Fruit fly (Drosophila melanogaster): ENCODE measurements around the gene CG2186.
A peak's percentile ranks its signal among the peaks of the same experiment; 100 is the strongest.

CG2186 gene

DNA sequence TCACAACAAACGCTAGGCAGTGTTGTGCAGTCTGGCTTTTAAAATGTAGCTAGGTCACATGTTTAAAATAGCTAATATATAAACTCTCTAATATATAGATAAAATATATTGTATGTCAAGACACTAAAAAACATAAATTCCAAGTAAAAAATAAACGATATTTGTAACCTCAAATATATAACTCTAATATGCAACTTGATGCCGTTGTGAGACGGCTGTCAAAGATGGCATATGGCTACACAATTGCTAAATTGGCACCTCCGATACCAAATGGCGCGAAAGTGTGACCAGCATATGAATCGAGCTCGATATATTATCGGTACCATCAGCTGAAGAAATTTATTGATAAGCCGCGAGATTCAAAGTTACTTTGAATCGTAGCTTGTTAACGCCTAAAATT is 41.8 kb downstream of the CG2186 start, which contains the start of gene CG1582 (continued):
- TF ChIP-seq grau (tag; optimal IDR thresholded peaks at IDR 0.05) (peak; percentile 50), Doc2 (GFP tag; IDR thresholded peaks at IDR 0.05) (no peak), amos (GFP tag; IDR thresholded peaks at IDR 0.05; ENCODE audit: partially characterized antibody) (peak; percentile 34; the same call in 1 of the 2 replicates), CG1233 (GFP tag; optimal IDR thresholded peaks at IDR 0.05) (no peak), Jarid2 (GFP tag; optimal IDR thresholded peaks at IDR 0.05) (no peak), eyg (GFP tag; optimal IDR thresholded peaks at IDR 0.05) (no peak), phol (tag; optimal IDR thresholded peaks at IDR 0.05) (peak; percentile 76), ssp (GFP tag; IDR thresholded peaks at IDR 0.05) (no peak), CG10979 (tag; optimal IDR thresholded peaks at IDR 0.05) (peak; percentile 16), CG9817 (tag; optimal IDR thresholded peaks at IDR 0.05) (peak; percentile 6), CG1024 (GFP tag; IDR thresholded peaks at IDR 0.05) (no peak), zen (tag; optimal IDR thresholded peaks at IDR 0.05) (peak; percentile 5), ato (GFP tag; IDR thresholded peaks at IDR 0.05; ENCODE audit: partially characterized antibody) (no peak), Hand (GFP tag; optimal IDR thresholded peaks at IDR 0.05) (no peak), Fer2 (tag; optimal IDR thresholded peaks at IDR 0.05) (no peak), CG17912 (GFP tag; optimal IDR thresholded peaks at IDR 0.05) (no peak), CG7357 (GFP tag; IDR thresholded peaks at IDR 0.05) (no peak), Oli (tag; optimal IDR thresholded peaks at IDR 0.05) (peak; percentile 14), inv (GFP tag; IDR thresholded peaks at IDR 0.05; ENCODE audit: partially characterized antibody) (no peak), CG12104 (GFP tag; optimal IDR thresholded peaks at IDR 0.05) (no peak), fu2 (GFP tag; optimal IDR thresholded peaks at IDR 0.05) (no peak), dimm (GFP tag; IDR thresholded peaks at IDR 0.05) (no peak), gcm (GFP tag; optimal IDR thresholded peaks at IDR 0.05) (peak; percentile 14), CG11085 (GFP tag; IDR thresholded peaks at IDR 0.05) (no peak), mam (GFP tag; optimal IDR thresholded peaks at IDR 0.05) (peak; percentile 3), CG15269 (tag; optimal IDR thresholded peaks at IDR 0.05) (no peak), al (GFP tag; IDR thresholded peaks at IDR 0.05) (peak; percentile 34; the same call in 1 of the 2 replicates), CG31388 (GFP tag; optimal IDR thresholded peaks at IDR 0.05) (no peak), odd (GFP tag; optimal IDR thresholded peaks at IDR 0.05) (peak; percentile 7), CG2889 (GFP tag; IDR thresholded peaks at IDR 0.05) (no peak), Hr51 (GFP tag; optimal IDR thresholded peaks at IDR 0.05) (no peak), CG14710 (tag; optimal IDR thresholded peaks at IDR 0.05) (peak; percentile 59), gro (GFP tag; optimal IDR thresholded peaks at IDR 0.05) (no peak), CG6689 (GFP tag; IDR thresholded peaks at IDR 0.05) (peak; percentile 19; the same call in 1 of the 2 replicates), Vsx1 (GFP tag; optimal IDR thresholded peaks at IDR 0.05) (no peak), Sry-δ (GFP tag; optimal IDR thresholded peaks at IDR 0.05) (peak; percentile 25), CG2120 (GFP tag; optimal IDR thresholded peaks at IDR 0.05) (peak; percentile 27), CG8089 (GFP tag; optimal IDR thresholded peaks at IDR 0.05) (no peak), onecut (GFP tag; IDR thresholded peaks at IDR 0.05) (no peak), aop (GFP tag; IDR thresholded peaks at IDR 0.05) (no peak), sens (GFP tag) (no peak), esg (GFP tag; conservative IDR thresholded peaks at IDR 0.05) (no peak), CG34422 (GFP tag; IDR thresholded peaks at IDR 0.05) (0 out of 3 replicates have a peak, but pooled peaks have one; percentile 35), CG16813 (GFP tag; IDR thresholded peaks at IDR 0.05; ENCODE audit: partially characterized antibody) (0 out of 3 replicates have a peak, but pooled peaks have one; percentile 42), CG9437 (GFP tag; optimal IDR thresholded peaks at IDR 0.05) (peak; percentile 44), pum (GFP tag; optimal IDR thresholded peaks at IDR 0.05) (no peak), CG18262 (tag; optimal IDR thresholded peaks at IDR 0.05) (peak; percentile 20), Abd-B (GFP tag; optimal IDR thresholded peaks at IDR 0.05) (peak; percentile 13), CG13624 (GFP tag; optimal IDR thresholded peaks at IDR 0.05) (no peak), wor (GFP tag; IDR thresholded peaks at IDR 0.05) (no peak), ftz-f1 (GFP tag; optimal IDR thresholded peaks at IDR 0.05) (no peak)

All from whole organism, embryonic.